Worm (Caenorhabditis elegans): Measurements from ENCODE around the gene K12H6.7.
A peak's percentile ranks its signal among the peaks of the same experiment; 100 is the strongest.
"Not testable (repeated sequence)": the region's sequence is repeated elsewhere in the genome, so short reads cannot be mapped to it uniquely, and the experiment has no call there.

The K12H6.7 gene

ce11 chrII:2845674-2846073, 8.9 kb upstream of the K12H6.7 start:
- TF ChIP-seq zfh-2 (GFP tag; conservative IDR thresholded peaks at IDR 0.05) = peak; percentile 59
- 0 out of 2 replicates have a peak, but pooled peaks have one; percentile 34 for TF ChIP-seq bed-1 (GFP tag; IDR thresholded peaks at IDR 0.05)
- TF ChIP-seq pbrm-1 (GFP tag; IDR thresholded peaks at IDR 0.05) = 0 out of 2 replicates have a peak, but pooled peaks have one; percentile 18
- TF ChIP-seq bed-2 (GFP tag; IDR thresholded peaks at IDR 0.05) = no peak
- TF ChIP-seq madf-10 (tag; optimal IDR thresholded peaks at IDR 0.05) = no peak

ce11 chrII:2843088-2843487, 6.3 kb upstream of the K12H6.7 start, which contains the start of gene Y110A2AL.7:
Gene Y110A2AL.7 (minus strand): TSS chrII:2843188.
- no peak for TF ChIP-seq lsl-1 (GFP tag; optimal IDR thresholded peaks at IDR 0.05)
- no peak for TF ChIP-seq Y95B8A.8 (GFP tag; IDR thresholded peaks at IDR 0.05)
- TF ChIP-seq egl-18 (GFP tag; IDR thresholded peaks at IDR 0.05) = no peak
- no peak for TF ChIP-seq dpl-1 (GFP tag; optimal IDR thresholded peaks at IDR 0.05)
- TF ChIP-seq ceh-100 (GFP tag; IDR thresholded peaks at IDR 0.05) = no peak
- TF ChIP-seq T07F8.4 (tag; optimal IDR thresholded peaks at IDR 0.05) = no peak

- TF ChIP-seq T26A5.8 (tag; optimal IDR thresholded peaks at IDR 0.05) = no peak
- no peak for TF ChIP-seq F39B2.1 (GFP tag; IDR thresholded peaks at IDR 0.05)
- TF ChIP-seq xnd-1 (tag; optimal IDR thresholded peaks at IDR 0.05) = no peak
- TF ChIP-seq rpc-1 (optimal IDR thresholded peaks at IDR 0.05) = no peak
- TF ChIP-seq rpc-1 (tag; optimal IDR thresholded peaks at IDR 0.05) = peak; percentile 33
These were observed 4.8 kb upstream of the K12H6.7 start, which contains the start of gene Y110A2AL.6 for ce11 chrII:2841529-2841928. Gene Y110A2AL.6 (minus strand): TSS chrII:2841629.

- not testable (repeated sequence) for TF ChIP-seq pha-4 (tag; optimal IDR thresholded peaks at IDR 0.05); athp-1 (tag; optimal IDR thresholded peaks at IDR 0.05); aptf-3 (GFP tag; IDR thresholded peaks at IDR 0.05)
These were observed 2.3 kb upstream of the K12H6.7 start, which contains the start of gene Y110A2AL.4 for ce11 chrII:2839004-2839403. Gene Y110A2AL.4 (plus strand): TSS chrII:2839304.

ce11 chrII:2834105-2834504, 2.6 kb downstream of the K12H6.7 start:
- TF ChIP-seq nhr-80 (tag; optimal IDR thresholded peaks at IDR 0.05) (peak; percentile 66), attf-5 (GFP tag; optimal IDR thresholded peaks at IDR 0.05) (peak; percentile 10), efl-1 (GFP tag; optimal IDR thresholded peaks at IDR 0.05) (no peak), mes-4 (tag; optimal IDR thresholded peaks at IDR 0.05) (no peak)

ce11 chrII:2832539-2832938, 4.2 kb downstream of the K12H6.7 start:
- TF ChIP-seq F33H1.4 (GFP tag; IDR thresholded peaks at IDR 0.05) (no peak), ztf-25 (GFP tag; IDR thresholded peaks at IDR 0.05) (no peak), Y56A3A.18 (GFP tag; IDR thresholded peaks at IDR 0.05) (0 out of 2 replicates have a peak, but pooled peaks have one; percentile 27)

ce11 chrII:2832098-2832497, 4.7 kb downstream of the K12H6.7 start:
- TF ChIP-seq atf-7 (tag; optimal IDR thresholded peaks at IDR 0.05) (peak; percentile 82), snpc-1.1 (tag; optimal IDR thresholded peaks at IDR 0.05; ENCODE audit: insufficient read depth) (no peak), cebp-2 (GFP tag; IDR thresholded peaks at IDR 0.05) (no peak), attf-5 (GFP tag; optimal IDR thresholded peaks at IDR 0.05) (no peak), lin-40 (tag; optimal IDR thresholded peaks at IDR 0.05) (peak; percentile 19), Y53G8AR.9 (GFP tag; conservative IDR thresholded peaks at IDR 0.05) (no peak), egl-44 (GFP tag; IDR thresholded peaks at IDR 0.05) (no peak), ama-1 (optimal IDR thresholded peaks at IDR 0.05) (peak; percentile 34), ama-1 (GFP tag; optimal IDR thresholded peaks at IDR 0.05) (no peak)
